Worm (Caenorhabditis elegans) whole organism, L4 larva: ENCODE measurements around the gene fipr-13.

Source experiments
- aly-2 ChIP-seq: sonication (generic microtip); optimal IDR thresholded peaks from 2 replicates; lab custom pipeline; 2018; ENCODE audit warnings: missing biosample characterization, missing genetic modification characterization
- ces-1 ChIP-seq: fragments of 150-350 bp; sonication (generic microtip); optimal IDR thresholded peaks from 4 replicates; lab custom pipeline; 2014; ENCODE audit warnings: missing biosample characterization, missing genetic modification reagents, missing genetic modification characterization
- duxl-1 ChIP-seq: sonication (generic microtip); optimal IDR thresholded peaks from 2 replicates; lab custom pipeline; 2016; ENCODE audit warnings: mild to moderate bottlenecking, missing genetic modification characterization, moderate library complexity, missing compliant biosample characterization; ENCODE audit not compliant: poor library complexity
- fos-1 ChIP-seq: fragments of 150-350 bp; optimal IDR thresholded peaks from 2 replicates; lab custom pipeline; 2014; ENCODE audit warnings: missing biosample characterization, missing genetic modification characterization
- nhr-237 ChIP-seq: sonication (generic microtip); optimal IDR thresholded peaks from 2 replicates; lab custom pipeline; 2017; ENCODE audit warnings: missing biosample characterization, missing genetic modification characterization
- nhr-25 ChIP-seq: sonication (generic microtip); optimal IDR thresholded peaks from 2 replicates; lab custom pipeline; 2017; ENCODE audit warnings: missing genetic modification characterization, mild to moderate bottlenecking, missing compliant biosample characterization, antibody characterized with exemption, moderate library complexity, borderline replicate concordance; ENCODE audit not compliant: insufficient read depth
- pha-4 ChIP-seq, 2 experiments: fragments of 150-350 bp in 1 of 2; fragments of 200-800 bp in 1 of 2; sonication (Bioruptor generic) in 1 of 2; IDR thresholded peaks in 1 of 2; optimal IDR thresholded peaks in 1 of 2; 2 replicates each; pipeline versions ENCODE4 v1.3.6 to Lab custom; 2014 to 2022; ENCODE audit warnings: missing genetic modification characterization in 2 of 2, missing genetic modification reagents in 2 of 2, missing biosample characterization in 1 of 2, missing compliant biosample characterization in 1 of 2
- skn-1 ChIP-seq: fragments of 150-350 bp; optimal IDR thresholded peaks from 2 replicates; lab custom pipeline; 2014; ENCODE audit warnings: missing biosample characterization, missing genetic modification characterization
- snpc-4 ChIP-seq: fragments of 150-350 bp; optimal IDR thresholded peaks from 2 replicates; lab custom pipeline; 2014; ENCODE audit warnings: missing biosample characterization, missing genetic modification characterization
- spr-3 ChIP-seq: fragments of 200-800 bp; sonication (Bioruptor generic); optimal IDR thresholded peaks from 2 replicates; lab custom pipeline; 2018; ENCODE audit warnings: mild to moderate bottlenecking, missing genetic modification characterization, missing compliant biosample characterization
- vab-7 ChIP-seq: fragments of 200-800 bp; sonication (Bioruptor generic); IDR thresholded peaks from 2 replicates; pipeline ENCODE4 v1.3.6; 2022; ENCODE audit warnings: missing genetic modification reagents, missing genetic modification characterization, missing compliant biosample characterization
- zip-2 ChIP-seq: fragments of 150-350 bp; optimal IDR thresholded peaks from 2 replicates; lab custom pipeline; 2014; ENCODE audit warnings: missing biosample characterization, missing genetic modification characterization

DNA sequence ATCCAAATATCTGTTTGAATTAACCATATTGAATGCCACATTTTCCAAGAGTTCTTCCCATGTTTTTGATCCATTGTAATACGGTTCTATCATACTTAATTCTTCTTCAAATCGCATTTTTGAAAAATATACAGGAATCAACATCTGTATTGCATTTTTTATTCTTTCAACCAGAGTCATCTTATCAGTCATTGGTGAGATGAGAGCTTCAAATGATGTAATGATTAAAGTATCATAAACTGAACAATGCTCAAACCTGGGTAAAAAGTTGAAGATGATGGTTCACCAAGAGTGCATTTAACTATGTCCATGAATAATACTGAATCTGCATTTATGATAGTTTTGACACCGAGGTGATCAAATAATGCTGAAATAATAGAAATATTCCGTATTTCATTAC, 39.5 kb downstream of the fipr-13 start:
- TF ChIP-seq nhr-25 (no peak), fos-1 (tag; lab: Kevin White, UChicago) (no peak), duxl-1 (tag; lab: Kevin White, UChicago) (no peak), zip-2 (tag; lab: Kevin White, UChicago) (no peak), vab-7 (no peak), skn-1 (tag; lab: Kevin White, UChicago) (no peak), pha-4 (GFP tag; IDR thresholded peaks at IDR 0.05; lab: Robert Waterston, UW) (no peak), pha-4 (tag; optimal IDR thresholded peaks at IDR 0.05; lab: Kevin White, UChicago) (no peak), aly-2 (tag; lab: Kevin White, UChicago) (no peak), snpc-4 (tag; lab: Kevin White, UChicago) (no peak), ces-1 (no peak), spr-3 (no peak), nhr-237 (no peak)
